Worm (Caenorhabditis elegans) whole organism, L4/young adult: ENCODE results near the gene B0252.11.

Experiments used
- W03F9.2 ChIP-seq: fragments of 150-350 bp; optimal IDR thresholded peaks from 2 replicates; lab custom pipeline; 2014; ENCODE audit warnings: missing biosample characterization, missing genetic modification characterization
- him-1 ChIP-seq: sonication (generic microtip); optimal IDR thresholded peaks from 2 replicates; lab custom pipeline; 2016; ENCODE audit warnings: missing genotype, missing genetic modification reagents, missing genetic modification characterization, missing compliant biosample characterization

DNA sequence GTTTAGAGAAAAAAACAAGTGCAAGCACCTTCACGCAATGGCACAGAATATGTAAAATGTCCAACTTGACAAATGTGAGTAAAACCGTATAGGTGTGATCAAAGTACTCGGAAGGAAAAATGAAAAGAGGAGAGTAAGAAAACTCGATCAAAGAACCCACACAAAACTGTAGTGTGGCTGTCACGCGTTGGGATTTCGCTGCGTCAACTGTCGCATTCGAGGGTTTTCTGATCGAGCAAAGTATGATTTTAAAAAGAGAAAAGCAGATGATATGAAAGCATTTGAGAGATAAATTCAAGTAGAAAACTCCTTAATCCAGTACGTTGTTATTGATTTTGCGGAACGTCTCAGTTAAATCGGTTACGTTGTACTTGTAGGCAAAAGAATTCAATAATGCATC lies 25.8 kb downstream of the B0252.11 start:
- TF ChIP-seq him-1: no peak
- TF ChIP-seq W03F9.2 (tag; lab: Kevin White, UChicago): no peak
